Worm (Caenorhabditis elegans) whole organism, young adult: ENCODE measurements around the gene Y38E10A.2.
A peak's percentile ranks its signal among the peaks of the same experiment; 100 is the strongest.
"Not testable (repeated sequence)": the region's sequence is repeated elsewhere in the genome, so short reads cannot be mapped to it uniquely, and the experiment has no call there.

Experiments used
- B0261.1 ChIP-seq: sonication (generic microtip); optimal IDR thresholded peaks from 2 replicates; lab custom pipeline; 2016; ENCODE audit warnings: mild to moderate bottlenecking, missing genetic modification characterization, moderate library complexity, missing compliant biosample characterization
- C06A6.2 ChIP-seq: fragments of 200-800 bp; sonication (Bioruptor generic); conservative IDR thresholded peaks from 2 replicates; pipeline ENCODE4 v1.3.6; 2022; ENCODE audit warnings: missing genetic modification characterization, missing compliant biosample characterization
- F10E7.11 ChIP-seq: sonication (generic microtip); optimal IDR thresholded peaks from 2 replicates; lab custom pipeline; 2017; ENCODE audit warnings: mild to moderate bottlenecking, missing genetic modification characterization, moderate library complexity, missing compliant biosample characterization
- F22D6.2 ChIP-seq: sonication (generic microtip); optimal IDR thresholded peaks from 2 replicates; lab custom pipeline; 2016; ENCODE audit warnings: mild to moderate bottlenecking, missing genetic modification characterization, missing compliant biosample characterization
- F33H1.4 ChIP-seq: fragments of 200-800 bp; sonication (Bioruptor generic); IDR thresholded peaks from 2 replicates; pipeline ENCODE4 v1.3.6; 2022; ENCODE audit warnings: missing genetic modification reagents, missing genetic modification characterization, missing compliant biosample characterization
- F57A8.1 ChIP-seq: fragments of 200-800 bp; sonication (Bioruptor generic); optimal IDR thresholded peaks from 2 replicates; lab custom pipeline; 2018; ENCODE audit warnings: mild to moderate bottlenecking, missing genetic modification characterization, moderate library complexity, missing compliant biosample characterization
- F57C9.4 ChIP-seq: sonication (generic microtip); optimal IDR thresholded peaks from 2 replicates; lab custom pipeline; 2017; ENCODE audit warnings: mild to moderate bottlenecking, missing genetic modification characterization, missing compliant biosample characterization
- Y53F4B.3 ChIP-seq: fragments of 200-800 bp; sonication (Bioruptor generic); IDR thresholded peaks from 2 replicates; pipeline ENCODE4 v1.3.6; 2022; ENCODE audit warnings: missing genetic modification reagents, missing genetic modification characterization, missing compliant biosample characterization
- Y56A3A.18 ChIP-seq: fragments of 200-800 bp; sonication (Bioruptor generic); IDR thresholded peaks from 2 replicates; pipeline ENCODE4 v1.3.6; 2022; ENCODE audit warnings: missing genetic modification reagents, missing genetic modification characterization, missing compliant biosample characterization
- Y95B8A.8 ChIP-seq: fragments of 200-800 bp; sonication (Bioruptor generic); IDR thresholded peaks from 2 replicates; pipeline ENCODE4 v1.3.6; 2022; ENCODE audit warnings: missing genetic modification reagents, missing genetic modification characterization, missing compliant biosample characterization
- aptf-2 ChIP-seq: fragments of 200-800 bp; sonication (Bioruptor generic); conservative IDR thresholded peaks from 2 replicates; pipeline ENCODE4 v1.3.6; 2022; ENCODE audit warnings: missing genetic modification reagents, missing genetic modification characterization, missing compliant biosample characterization
- aptf-3 ChIP-seq: fragments of 200-800 bp; sonication (Bioruptor generic); IDR thresholded peaks from 2 replicates; pipeline ENCODE4 v1.3.6; 2022; ENCODE audit warnings: missing genetic modification characterization, missing compliant biosample characterization
- attf-3 ChIP-seq: fragments of 200-800 bp; sonication (Bioruptor generic); conservative IDR thresholded peaks from 2 replicates; pipeline ENCODE4 v1.3.6; 2022; ENCODE audit warnings: missing genetic modification reagents, missing genetic modification characterization, missing compliant biosample characterization
- ceh-79 ChIP-seq: sonication (generic microtip); optimal IDR thresholded peaks from 2 replicates; lab custom pipeline; 2017; ENCODE audit warnings: mild to moderate bottlenecking, missing genetic modification characterization, missing compliant biosample characterization
- dpff-1 ChIP-seq: sonication (generic microtip); optimal IDR thresholded peaks from 2 replicates; lab custom pipeline; 2017; ENCODE audit warnings: mild to moderate bottlenecking, missing genetic modification characterization, missing compliant biosample characterization
- hlh-26 ChIP-seq: fragments of 200-800 bp; sonication (Bioruptor generic); conservative IDR thresholded peaks from 2 replicates; pipeline ENCODE4 v1.3.6; 2022; ENCODE audit warnings: missing genetic modification reagents, missing genetic modification characterization, missing compliant biosample characterization
- let-526 ChIP-seq: fragments of 200-800 bp; sonication (Bioruptor generic); IDR thresholded peaks from 2 replicates; pipeline ENCODE4 v1.3.6; 2022; ENCODE audit warnings: missing genetic modification reagents, missing genetic modification characterization, missing compliant biosample characterization
- lsl-1 ChIP-seq: fragments of 200-800 bp; sonication (Bioruptor generic); optimal IDR thresholded peaks from 2 replicates; lab custom pipeline; 2018; ENCODE audit warnings: mild to moderate bottlenecking, missing genetic modification characterization, moderate library complexity, missing compliant biosample characterization
- mel-28 ChIP-seq: sonication (generic microtip); optimal IDR thresholded peaks from 2 replicates; lab custom pipeline; 2016; ENCODE audit warnings: borderline replicate concordance, mild to moderate bottlenecking, missing genetic modification characterization, missing compliant biosample characterization
- nhr-120 ChIP-seq: fragments of 200-800 bp; sonication (Bioruptor generic); IDR thresholded peaks from 2 replicates; pipeline ENCODE4 v1.3.6; 2022; ENCODE audit warnings: missing genetic modification characterization, missing compliant biosample characterization
- nhr-27 ChIP-seq: fragments of 200-800 bp; sonication (Bioruptor generic); optimal IDR thresholded peaks from 2 replicates; lab custom pipeline; 2018; ENCODE audit warnings: mild to moderate bottlenecking, missing genetic modification characterization, moderate library complexity, missing compliant biosample characterization
- pbrm-1 ChIP-seq: fragments of 200-800 bp; sonication (Bioruptor generic); IDR thresholded peaks from 2 replicates; pipeline ENCODE4 v1.3.6; 2022; ENCODE audit warnings: missing genetic modification reagents, missing genetic modification characterization, missing compliant biosample characterization
- pha-4 ChIP-seq: fragments of 150-350 bp; sonication (generic microtip); optimal IDR thresholded peaks from 2 replicates; lab custom pipeline; 2014; ENCODE audit warnings: missing biosample characterization, missing genetic modification reagents, missing genetic modification characterization
- repo-1 ChIP-seq: sonication (generic microtip); optimal IDR thresholded peaks from 2 replicates; lab custom pipeline; 2017; ENCODE audit warnings: mild to moderate bottlenecking, missing genetic modification characterization, missing compliant biosample characterization
- rpc-1 ChIP-seq, 2 experiments: fragments of 150-350 bp in 1 of 2; sonication (generic microtip) in 1 of 2; optimal IDR thresholded peaks; 2 replicates each; lab custom pipeline; 2014 to 2018; ENCODE audit warnings: missing biosample characterization in 1 of 2, missing genetic modification characterization in 1 of 2, missing genetic modification reagents in 1 of 2, missing genotype in 1 of 2
- sea-2 ChIP-seq: fragments of 200-800 bp; sonication (Bioruptor generic); IDR thresholded peaks from 2 replicates; pipeline ENCODE4 v1.3.6; 2022; ENCODE audit warnings: missing genetic modification characterization, missing compliant biosample characterization
- snpc-3.4 ChIP-seq: sonication (generic microtip); optimal IDR thresholded peaks from 2 replicates; lab custom pipeline; 2017; ENCODE audit warnings: missing genetic modification characterization, mild to moderate bottlenecking, missing compliant biosample characterization, antibody characterized with exemption, moderate library complexity, missing genotype, missing genetic modification reagents
- tbp1 ChIP-seq: fragments of 200-800 bp; sonication (Bioruptor generic); optimal IDR thresholded peaks from 2 replicates; lab custom pipeline; 2018; ENCODE audit warnings: mild to moderate bottlenecking, missing genetic modification characterization, missing compliant biosample characterization
- zfh-2 ChIP-seq: fragments of 200-800 bp; sonication (Bioruptor generic); conservative IDR thresholded peaks from 2 replicates; pipeline ENCODE4 v1.3.6; 2022; ENCODE audit warnings: missing genetic modification reagents, missing genetic modification characterization, missing compliant biosample characterization
- ztf-22 ChIP-seq: fragments of 200-800 bp; sonication (Bioruptor generic); optimal IDR thresholded peaks from 2 replicates; lab custom pipeline; 2018; ENCODE audit warnings: mild to moderate bottlenecking, missing genetic modification characterization, moderate library complexity, missing compliant biosample characterization

The Y38E10A.2 gene

ce11 chrII:12539395-12539794 is 34.0 kb downstream of the Y38E10A.2 start:
- peak; percentile 46 for TF ChIP-seq rpc-1 (optimal IDR thresholded peaks at IDR 0.05; lab: Kevin White, UChicago)
- TF ChIP-seq rpc-1 (tag; optimal IDR thresholded peaks at IDR 0.05; lab: Kevin White, UChicago), result peak; percentile 69
- peak; percentile 80 for TF ChIP-seq tbp1 (GFP tag; lab: Kevin White, UChicago)
- no peak for TF ChIP-seq lsl-1 (GFP tag; lab: Kevin White, UChicago)
- peak; percentile 57 for TF ChIP-seq B0261.1 (tag; lab: Kevin White, UChicago)

DNA sequence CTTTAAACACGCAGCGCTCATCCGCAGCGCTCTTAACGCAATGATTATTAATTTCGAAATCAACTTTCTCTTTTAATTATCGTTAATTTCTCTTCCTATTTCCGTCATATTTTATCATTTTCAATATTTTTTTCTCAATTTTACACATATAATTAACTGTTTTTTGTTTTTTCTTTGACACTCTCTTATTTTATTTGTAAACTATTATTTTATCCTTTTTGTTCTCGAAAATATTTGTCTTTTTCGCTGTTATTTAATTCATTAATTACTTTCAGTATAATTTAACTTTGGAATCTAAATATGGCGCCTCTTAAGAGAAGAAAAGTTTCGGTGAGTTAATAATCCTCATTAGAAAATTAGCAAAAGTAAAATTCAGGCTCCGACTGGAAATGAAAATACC is 37.2 kb downstream of the Y38E10A.2 start, which contains the start of gene F49C5.3:
TSS of gene F49C5.3 (plus strand) at position 301 of the 400 bp plus-strand sequence.
- not testable (repeated sequence) for TF ChIP-seq zfh-2 (GFP tag; lab: Robert Waterston, UW); C06A6.2 (GFP tag; lab: Robert Waterston, UW); mel-28 (tag; lab: Kevin White, UChicago)
- TF ChIP-seq, all 124 proteins: peak for 0; not testable (repeated sequence) for 124

- no peak for TF ChIP-seq aptf-3 (GFP tag; lab: Robert Waterston, UW)
- no peak for TF ChIP-seq F33H1.4 (GFP tag; lab: Robert Waterston, UW)
- no peak for TF ChIP-seq aptf-2
- no peak for TF ChIP-seq dpff-1 (tag; lab: Kevin White, UChicago)
- TF ChIP-seq F57C9.4 (tag; lab: Kevin White, UChicago), result no peak
Measured at ce11 chrII:12535297-12535803, 38.1 kb downstream of the Y38E10A.2 start, which contains the start of gene nimk-1. nimk-1 (plus strand) TSS chrII:12535753.

- no peak for TF ChIP-seq Y95B8A.8 (GFP tag; lab: Robert Waterston, UW)
- TF ChIP-seq lsl-1 (GFP tag; lab: Kevin White, UChicago), result no peak
- no peak for TF ChIP-seq let-526 (GFP tag; lab: Robert Waterston, UW)
- no peak for TF ChIP-seq nhr-27 (tag; lab: Kevin White, UChicago)
- TF ChIP-seq sea-2, result no peak
- no peak for TF ChIP-seq nhr-120 (GFP tag; lab: Robert Waterston, UW)
- no peak for TF ChIP-seq ceh-79
- no peak for TF ChIP-seq F57A8.1 (GFP tag; lab: Kevin White, UChicago)
- TF ChIP-seq ztf-22, result no peak
- TF ChIP-seq pha-4 (tag; lab: Kevin White, UChicago), result no peak
- no peak for TF ChIP-seq attf-3 (GFP tag; lab: Robert Waterston, UW)
- no peak for TF ChIP-seq pbrm-1 (GFP tag; lab: Robert Waterston, UW)
- TF ChIP-seq repo-1 (tag; lab: Kevin White, UChicago), result no peak
- TF ChIP-seq F22D6.2 (tag; lab: Kevin White, UChicago), result no peak
Measured at ce11 chrII:12530958-12531357, 42.5 kb downstream of the Y38E10A.2 start, which contains the start of gene srx-120. srx-120 (plus strand) TSS chrII:12531258.

DNA sequence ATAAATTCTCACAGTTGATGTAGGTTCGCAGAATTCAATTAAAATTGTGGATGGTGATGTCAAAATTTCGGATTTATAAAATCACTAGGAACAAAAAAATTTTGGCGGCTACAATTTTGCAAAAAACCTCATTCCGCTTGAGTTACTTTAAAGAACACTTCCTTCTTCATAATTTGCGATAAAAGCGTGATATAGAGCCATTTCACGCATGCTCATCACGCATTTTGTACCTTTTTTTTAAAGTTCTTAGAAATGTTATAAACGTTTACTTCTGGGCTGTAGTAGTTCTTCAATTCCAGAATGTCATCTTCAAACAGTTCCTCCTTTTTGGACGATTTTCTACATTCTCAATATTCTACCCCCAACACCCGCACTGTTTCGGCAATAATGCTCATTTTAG is 45.5 kb downstream of the Y38E10A.2 start, which contains the start of gene srx-119:
TSS of gene srx-119 (plus strand) at position 301 of the 400 bp plus-strand sequence.
- TF ChIP-seq Y56A3A.18 (GFP tag; lab: Robert Waterston, UW) (no peak), F10E7.11 (tag; lab: Kevin White, UChicago) (no peak), snpc-3.4 (tag; lab: Kevin White, UChicago) (no peak), hlh-26 (GFP tag; lab: Robert Waterston, UW) (no peak)

ce11 chrII:12525526-12525925 is 47.9 kb downstream of the Y38E10A.2 start, which contains the start of gene srx-118:
srx-118 (plus strand) TSS chrII:12525826.
- no peak for TF ChIP-seq Y53F4B.3 (GFP tag; lab: Robert Waterston, UW)
- no peak for TF ChIP-seq aptf-3 (GFP tag; lab: Robert Waterston, UW)
- no peak for TF ChIP-seq zfh-2 (GFP tag; lab: Robert Waterston, UW)
- TF ChIP-seq mel-28 (tag; lab: Kevin White, UChicago), result no peak
